Fruit fly (Drosophila melanogaster) whole organism, embryonic: Measurements from ENCODE around the gene CG13075.
A peak's percentile ranks its signal among the peaks of the same experiment; 100 is the strongest.

ENCODE experiments used
- Antp ChIP-seq: fragments of 200-800 bp; sonication (Bioruptor generic); optimal IDR thresholded peaks from 3 replicates; lab custom pipeline; 2016; ENCODE audit warnings: missing biosample characterization, missing genetic modification characterization
- Bgb ChIP-seq: fragments of 200-800 bp; sonication (Bioruptor generic); IDR thresholded peaks from 2 replicates; pipeline ENCODE4 v1.3.6; 2022; ENCODE audit warnings: missing biosample characterization, missing genetic modification characterization; ENCODE audit not compliant: partially characterized antibody
- CG10565 ChIP-seq: fragments of 200-800 bp; sonication (Bioruptor generic); optimal IDR thresholded peaks from 3 replicates; lab custom pipeline; 2016; ENCODE audit warnings: missing biosample characterization, mild to moderate bottlenecking, missing genetic modification characterization
- CG10979 ChIP-seq: fragments of 200-800 bp; sonication (Bioruptor generic); optimal IDR thresholded peaks from 2 replicates; lab custom pipeline; 2018; ENCODE audit warnings: missing biosample characterization, mild to moderate bottlenecking, missing genetic modification characterization, moderate library complexity
- CG11093 ChIP-seq: fragments of 200-800 bp; sonication (Bioruptor generic); IDR thresholded peaks from 3 replicates; pipeline ENCODE4 v1.3.6; 2022; ENCODE audit warnings: missing biosample characterization, missing genetic modification characterization
- CG14667 ChIP-seq: fragments of 200-800 bp; sonication (Bioruptor generic); IDR thresholded peaks from 2 replicates; pipeline ENCODE4 v1.3.6; 2022; ENCODE audit warnings: missing biosample characterization, missing genetic modification characterization
- CG1602 ChIP-seq: fragments of 200-800 bp; sonication (Bioruptor generic); optimal IDR thresholded peaks from 3 replicates; lab custom pipeline; 2016; ENCODE audit warnings: missing biosample characterization, missing genetic modification characterization
- CG16813 ChIP-seq: fragments of 200-800 bp; sonication (Bioruptor generic); IDR thresholded peaks from 3 replicates; pipeline ENCODE4 v1.3.6; 2022; ENCODE audit warnings: missing biosample characterization, missing genetic modification characterization; ENCODE audit not compliant: partially characterized antibody
- CG17359 ChIP-seq: fragments of 200-800 bp; sonication (Bioruptor generic); optimal IDR thresholded peaks from 3 replicates; lab custom pipeline; 2018; ENCODE audit warnings: missing biosample characterization, mild to moderate bottlenecking, missing genetic modification characterization, moderate library complexity
- CG17802 ChIP-seq: fragments of 200-800 bp; sonication (Bioruptor generic); optimal IDR thresholded peaks from 2 replicates; lab custom pipeline; 2018; ENCODE audit warnings: missing biosample characterization, mild to moderate bottlenecking, missing genetic modification characterization, moderate library complexity
- CG18599 ChIP-seq: fragments of 200-800 bp; sonication (Bioruptor generic); optimal IDR thresholded peaks from 3 replicates; lab custom pipeline; 2017; ENCODE audit warnings: missing biosample characterization, missing genetic modification characterization, mild to moderate bottlenecking, moderate library complexity, missing genetic modification reagents
- CG2889 ChIP-seq: fragments of 200-800 bp; sonication (Bioruptor generic); IDR thresholded peaks from 3 replicates; pipeline ENCODE4 v1.3.6; 2022; ENCODE audit warnings: missing biosample characterization, missing genetic modification characterization
- CG32767 ChIP-seq: fragments of 200-800 bp; sonication (Bioruptor generic); IDR thresholded peaks from 2 replicates; pipeline ENCODE4 v1.3.6; 2022; ENCODE audit warnings: missing biosample characterization, missing genetic modification characterization
- CG4707 ChIP-seq: fragments of 200-800 bp; sonication (Bioruptor generic); optimal IDR thresholded peaks from 2 replicates; lab custom pipeline; 2018; ENCODE audit warnings: missing biosample characterization, mild to moderate bottlenecking, missing genetic modification characterization, moderate library complexity
- CG7271 ChIP-seq: fragments of 200-800 bp; sonication (Bioruptor generic); optimal IDR thresholded peaks from 2 replicates; lab custom pipeline; 2018; ENCODE audit warnings: missing biosample characterization, mild to moderate bottlenecking, missing genetic modification characterization, moderate library complexity
- Dip3 ChIP-seq: fragments of 200-800 bp; sonication (Bioruptor generic); optimal IDR thresholded peaks from 3 replicates; lab custom pipeline; 2016; ENCODE audit warnings: missing biosample characterization, missing genetic modification characterization
- Gsc ChIP-seq: fragments of 200-800 bp; sonication (Bioruptor generic); IDR thresholded peaks from 2 replicates; pipeline ENCODE4 v1.3.6; 2022; ENCODE audit warnings: missing biosample characterization, missing genetic modification characterization
- H15 ChIP-seq: fragments of 200-800 bp; sonication (Bioruptor generic); IDR thresholded peaks from 3 replicates; pipeline ENCODE4 v1.3.6; 2022; ENCODE audit warnings: missing biosample characterization, missing genetic modification characterization
- HLH54F ChIP-seq: fragments of 200-800 bp; sonication (Bioruptor generic); optimal IDR thresholded peaks from 3 replicates; lab custom pipeline; 2016; ENCODE audit warnings: missing biosample characterization, missing genetic modification characterization
- Hmr ChIP-seq: fragments of 200-800 bp; sonication (Bioruptor generic); optimal IDR thresholded peaks from 3 replicates; lab custom pipeline; 2017; ENCODE audit warnings: mild to moderate bottlenecking, missing biosample characterization, missing genetic modification reagents, missing genetic modification characterization
- Hr39 ChIP-seq: fragments of >200 bp; optimal IDR thresholded peaks from 2 replicates; lab custom pipeline; 2017
- Hr78 ChIP-seq, 2 experiments: fragments of 200-800 bp in 1 of 2; fragments of >200 bp in 1 of 2; sonication (Bioruptor generic) in 1 of 2; optimal IDR thresholded peaks; 2 replicates each; lab custom pipeline; 2017 to 2019; ENCODE audit warnings: missing biosample characterization in 2 of 2, missing genetic modification characterization in 2 of 2, mild to moderate bottlenecking in 1 of 2, moderate library complexity in 1 of 2
- Lim3 ChIP-seq: fragments of 200-800 bp; sonication (Bioruptor generic); IDR thresholded peaks from 2 replicates; pipeline ENCODE4 v1.3.6; 2022; ENCODE audit warnings: missing biosample characterization, missing genetic modification characterization
- Max ChIP-seq: fragments of 200-800 bp; sonication (Bioruptor generic); optimal IDR thresholded peaks from 2 replicates; lab custom pipeline; 2016; ENCODE audit warnings: missing biosample characterization, mild to moderate bottlenecking, missing genetic modification characterization
- Med ChIP-seq: fragments of 200-800 bp; sonication (Bioruptor generic); peaks from one replicate; lab custom pipeline; 2016; ENCODE audit warnings: missing biosample characterization, missing genetic modification characterization, mild to moderate bottlenecking, inconsistent platforms, moderate library complexity
- Mes4 ChIP-seq: fragments of 200-800 bp; sonication (Bioruptor generic); optimal IDR thresholded peaks from 2 replicates; lab custom pipeline; 2016; ENCODE audit warnings: missing biosample characterization, missing genetic modification characterization
- Ptx1 ChIP-seq: fragments of 200-800 bp; sonication (Bioruptor generic); IDR thresholded peaks from 2 replicates; pipeline ENCODE4 v1.3.6; 2022; ENCODE audit warnings: missing biosample characterization, missing genetic modification characterization
- ac ChIP-seq: fragments of 200-800 bp; sonication (Bioruptor generic); optimal IDR thresholded peaks from 3 replicates; lab custom pipeline; 2017; ENCODE audit warnings: missing biosample characterization, mild to moderate bottlenecking, missing genetic modification characterization
- al ChIP-seq: fragments of 200-800 bp; sonication (Bioruptor generic); IDR thresholded peaks from 2 replicates; pipeline ENCODE4 v1.3.6; 2022; ENCODE audit warnings: missing biosample characterization, missing genetic modification characterization
- crc ChIP-seq: fragments of 200-800 bp; sonication (Bioruptor generic); optimal IDR thresholded peaks from 2 replicates; lab custom pipeline; 2016; ENCODE audit warnings: missing biosample characterization, missing genetic modification characterization
- da ChIP-seq: fragments of 200-800 bp; sonication (Bioruptor generic); optimal IDR thresholded peaks from 2 replicates; lab custom pipeline; 2016; ENCODE audit warnings: missing biosample characterization, missing genetic modification characterization
- danr ChIP-seq: fragments of 200-800 bp; sonication (Bioruptor generic); IDR thresholded peaks from 2 replicates; pipeline ENCODE4 v1.3.6; 2022; ENCODE audit warnings: missing biosample characterization, missing genetic modification characterization
- dati ChIP-seq: fragments of 200-800 bp; sonication (Bioruptor generic); IDR thresholded peaks from 2 replicates; pipeline ENCODE4 v1.3.6; 2022; ENCODE audit warnings: missing biosample characterization, missing genetic modification characterization
- dimm ChIP-seq: fragments of 200-800 bp; sonication (Bioruptor generic); IDR thresholded peaks from 2 replicates; pipeline ENCODE4 v1.3.6; 2022; ENCODE audit warnings: missing biosample characterization, missing genetic modification characterization
- emc ChIP-seq: fragments of 200-800 bp; sonication (Bioruptor generic); optimal IDR thresholded peaks from 2 replicates; lab custom pipeline; 2016; ENCODE audit warnings: missing biosample characterization, missing genetic modification characterization
- grau ChIP-seq: fragments of 200-800 bp; optimal IDR thresholded peaks from 3 replicates; lab custom pipeline; 2019; ENCODE audit warnings: missing biosample characterization, mild to moderate bottlenecking, missing genetic modification characterization, moderate library complexity
- her ChIP-seq: fragments of 200-800 bp; sonication (Bioruptor generic); optimal IDR thresholded peaks from 2 replicates; lab custom pipeline; 2016; ENCODE audit warnings: missing biosample characterization, missing genetic modification characterization
- insv ChIP-seq, 2 experiments: fragments of 200-800 bp; sonication (Bioruptor generic); optimal IDR thresholded peaks; 3 replicates each; lab custom pipeline; 2016 to 2018; ENCODE audit warnings: missing biosample characterization in 2 of 2, missing genetic modification characterization in 2 of 2
- jing ChIP-seq: fragments of 200-800 bp; sonication (Bioruptor generic); optimal IDR thresholded peaks from 2 replicates; lab custom pipeline; 2018; ENCODE audit warnings: missing biosample characterization, mild to moderate bottlenecking, missing genetic modification characterization
- kay ChIP-seq: fragments of 200-800 bp; sonication (Bioruptor generic); optimal IDR thresholded peaks from 2 replicates; lab custom pipeline; 2016; ENCODE audit warnings: missing biosample characterization, missing genetic modification characterization
- klu ChIP-seq: fragments of 200-800 bp; sonication (Bioruptor generic); IDR thresholded peaks from 2 replicates; pipeline ENCODE4 v1.3.6; 2022; ENCODE audit warnings: missing biosample characterization, missing genetic modification characterization
- lab ChIP-seq: fragments of 200-800 bp; sonication (Bioruptor generic); optimal IDR thresholded peaks from 3 replicates; lab custom pipeline; 2017; ENCODE audit warnings: missing biosample characterization, missing genetic modification characterization, mild to moderate bottlenecking, moderate library complexity, missing genetic modification reagents
- lola ChIP-seq, 3 experiments: fragments of >200 bp in 2 of 3; fragments of 200-800 bp in 1 of 3; sonication (Bioruptor generic) in 1 of 3; optimal IDR thresholded peaks; 2 replicates each; lab custom pipeline; 2017 to 2019; ENCODE audit warnings: missing biosample characterization in 3 of 3, missing genetic modification characterization in 3 of 3, mild to moderate bottlenecking in 1 of 3, moderate library complexity in 1 of 3
- pho ChIP-seq: fragments of 200-800 bp; sonication (Bioruptor generic); optimal IDR thresholded peaks from 2 replicates; lab custom pipeline; 2016; ENCODE audit warnings: missing biosample characterization, missing genetic modification characterization
- sd ChIP-seq: fragments of 200-800 bp; sonication (Bioruptor generic); optimal IDR thresholded peaks from 3 replicates; lab custom pipeline; 2018; ENCODE audit warnings: missing biosample characterization, mild to moderate bottlenecking, missing genetic modification characterization, moderate library complexity
- slp2 ChIP-seq: fragments of 200-800 bp; sonication (Bioruptor generic); optimal IDR thresholded peaks from 2 replicates; lab custom pipeline; 2016; ENCODE audit warnings: missing biosample characterization, missing genetic modification characterization
- sug ChIP-seq: fragments of 200-800 bp; optimal IDR thresholded peaks from 2 replicates; lab custom pipeline; 2019; ENCODE audit warnings: missing biosample characterization, mild to moderate bottlenecking, missing genetic modification characterization, moderate library complexity
- tio ChIP-seq: fragments of 200-800 bp; sonication (Bioruptor generic); optimal IDR thresholded peaks from 2 replicates; lab custom pipeline; 2017; ENCODE audit warnings: missing biosample characterization, missing genetic modification characterization, inconsistent platforms
- trh ChIP-seq: fragments of 200-800 bp; sonication (Bioruptor generic); optimal IDR thresholded peaks from 2 replicates; lab custom pipeline; 2016; ENCODE audit warnings: missing biosample characterization, missing genetic modification characterization
- usp ChIP-seq: fragments of >200 bp; optimal IDR thresholded peaks from 2 replicates; lab custom pipeline; 2017; ENCODE audit warnings: missing biosample characterization, missing genetic modification characterization
- vfl ChIP-seq: fragments of 200-800 bp; sonication (Bioruptor generic); optimal IDR thresholded peaks from 2 replicates; lab custom pipeline; 2016; ENCODE audit warnings: missing biosample characterization, missing genetic modification characterization

CG13075 gene

dm6 chr3L:16105528-16105927, 21.7 kb downstream of the CG13075 start, which contains the start of the genes IntS9 and CG43295:
TSS of gene IntS9 (minus strand) at chr3L:16105627.
TSS of gene CG43295 (plus strand) at chr3L:16105852.
- peak; percentile 7 for TF ChIP-seq ac (GFP tag; lab: Kevin White, UChicago)
- TF ChIP-seq jing: no peak
- TF ChIP-seq grau: no peak
- TF ChIP-seq dati (GFP tag; lab: Robert Waterston, UW): peak; percentile 82
- no peak for TF ChIP-seq lab (GFP tag; lab: Kevin White, UChicago)
- TF ChIP-seq her (GFP tag; lab: Kevin White, UChicago): peak; percentile 77
- no peak for TF ChIP-seq usp (GFP tag; lab: Kevin White, UChicago)
- TF ChIP-seq vfl: peak; percentile 79
- peak; percentile 77 for TF ChIP-seq tio (GFP tag; lab: Kevin White, UChicago)
- peak; percentile 78 for TF ChIP-seq H15 (GFP tag; lab: Robert Waterston, UW)
- peak; percentile 82 for TF ChIP-seq Mes4 (GFP tag; lab: Kevin White, UChicago)
- TF ChIP-seq Hmr: no peak
- TF ChIP-seq insv (GFP tag; optimal IDR thresholded peaks at IDR 0.05; lab: Kevin White, UChicago): no peak
- TF ChIP-seq sd (tag; lab: Kevin White, UChicago): no peak
- peak; percentile 77 for TF ChIP-seq crc (GFP tag; lab: Kevin White, UChicago)
- peak; percentile 31 for TF ChIP-seq CG10565 (GFP tag; lab: Kevin White, UChicago)
- peak; percentile 82 for TF ChIP-seq CG10979 (tag; lab: Kevin White, UChicago)
- no peak for TF ChIP-seq sug (tag; lab: Kevin White, UChicago)
- TF ChIP-seq CG17359 (tag; lab: Kevin White, UChicago): peak; percentile 73
- peak; percentile 89 for TF ChIP-seq Antp (GFP tag; lab: Kevin White, UChicago)
- peak; percentile 80 for TF ChIP-seq pho
- TF ChIP-seq danr (GFP tag; lab: Robert Waterston, UW): peak; percentile 44
- TF ChIP-seq klu (GFP tag; lab: Robert Waterston, UW): no peak; the same call in 1 of the 2 replicates
- peak; percentile 78 for TF ChIP-seq Max
- TF ChIP-seq CG2889 (GFP tag; lab: Robert Waterston, UW): peak; percentile 67; the same call in 2 of the 3 replicates
- peak; percentile 64 for TF ChIP-seq kay (GFP tag; lab: Kevin White, UChicago)
- TF ChIP-seq CG1602 (GFP tag; lab: Kevin White, UChicago): peak; percentile 81
- peak; percentile 48 for TF ChIP-seq da (GFP tag; lab: Kevin White, UChicago)
- peak; percentile 98 for TF ChIP-seq Med (GFP tag; lab: Kevin White, UChicago)
- TF ChIP-seq dimm (GFP tag; lab: Robert Waterston, UW): 0 out of 2 replicates have a peak, but pooled peaks have one; percentile 19
- peak; percentile 66 for TF ChIP-seq CG14667 (GFP tag; lab: Robert Waterston, UW)
- TF ChIP-seq emc (GFP tag; lab: Kevin White, UChicago): peak; percentile 53
- TF ChIP-seq trh (GFP tag; lab: Kevin White, UChicago): peak; percentile 60
- TF ChIP-seq CG7271: peak; percentile 70
- TF ChIP-seq Ptx1 (GFP tag; lab: Robert Waterston, UW): peak; percentile 88
- no peak for TF ChIP-seq CG16813
- TF ChIP-seq al (GFP tag; lab: Robert Waterston, UW): peak; percentile 80
- peak; percentile 89 for TF ChIP-seq HLH54F (GFP tag; lab: Kevin White, UChicago)
- TF ChIP-seq Hr39: no peak
- TF ChIP-seq Gsc (GFP tag; lab: Robert Waterston, UW): peak; percentile 56; the same call in 1 of the 2 replicates
- peak; percentile 64 for TF ChIP-seq CG17802 (tag; lab: Kevin White, UChicago)
- peak; percentile 86 for TF ChIP-seq Dip3 (GFP tag; lab: Kevin White, UChicago)
- peak; percentile 81 for TF ChIP-seq CG32767
- TF ChIP-seq Bgb: no peak
- peak; percentile 84 for TF ChIP-seq CG18599
- peak; percentile 67; the same call in 1 of the 3 replicates for TF ChIP-seq CG11093 (GFP tag; lab: Robert Waterston, UW)
- TF ChIP-seq lola (GFP tag; optimal IDR thresholded peaks at IDR 0.05; lab: Kevin White, UChicago): peak in 1 of 3 experiments; percentile 76
- no peak for TF ChIP-seq Hr78 (GFP tag; optimal IDR thresholded peaks at IDR 0.05; lab: Kevin White, UChicago)
- no peak for TF ChIP-seq CG4707 (GFP tag; lab: Kevin White, UChicago)
- TF ChIP-seq Lim3 (GFP tag; lab: Robert Waterston, UW): no peak
- peak; percentile 81 for TF ChIP-seq slp2 (GFP tag; lab: Kevin White, UChicago)
